Worm (Caenorhabditis elegans): Measurements from ENCODE around the gene gba-3.

gba-3 gene

DNA sequence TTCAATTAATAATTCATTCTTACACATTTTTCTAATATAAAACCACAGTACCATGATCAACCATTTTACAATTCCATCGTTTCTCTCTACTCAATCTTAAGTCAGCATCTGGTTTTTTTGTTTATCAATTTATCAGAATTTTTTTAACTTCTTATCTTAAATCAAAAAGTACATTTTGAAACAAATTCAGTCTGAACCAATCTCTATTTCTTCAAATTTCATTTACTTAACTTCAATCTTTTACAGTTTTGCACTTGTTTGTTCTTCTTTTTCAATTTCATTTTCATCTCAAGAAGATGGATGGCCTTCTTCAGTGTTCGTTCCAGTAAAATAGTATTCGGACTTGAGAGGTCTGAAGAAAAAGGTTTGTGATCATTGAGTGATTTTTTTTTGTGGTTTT lies at the start of gene gba-3:
Gene gba-3 (plus strand): TSS at position 301 of the 400 bp plus-strand sequence.
- TF ChIP-seq ets-7 (tag; optimal IDR thresholded peaks at IDR 0.05), result no peak
- TF ChIP-seq ama-1 (optimal IDR thresholded peaks at IDR 0.05), result no peak
- TF ChIP-seq pes-1 (GFP tag; IDR thresholded peaks at IDR 0.05), result no peak
- TF ChIP-seq tbx-37 (GFP tag; conservative IDR thresholded peaks at IDR 0.05), result no peak
- no peak for TF ChIP-seq hmbx-1 (tag; optimal IDR thresholded peaks at IDR 0.05)

DNA sequence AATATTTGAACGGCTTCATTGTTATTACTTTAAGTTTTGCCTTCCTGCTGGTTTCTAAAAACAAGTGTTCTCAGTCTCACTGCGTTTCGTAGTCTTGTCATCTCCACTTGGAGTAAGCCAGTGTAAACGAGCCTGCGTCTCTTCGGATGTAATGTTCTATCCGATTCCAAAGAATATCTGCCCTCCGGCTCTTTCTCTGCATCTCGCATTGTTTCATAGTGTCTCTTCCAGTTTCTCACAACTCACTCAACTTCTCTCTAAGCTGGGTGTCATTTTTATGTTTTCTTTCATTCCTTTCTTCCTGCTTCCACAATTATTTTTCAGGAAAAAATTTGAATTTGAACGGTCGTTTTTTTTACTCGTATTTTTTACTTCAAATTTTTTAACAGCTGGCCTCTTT lies 46.2 kb upstream of the gba-3 start:
- TF ChIP-seq hnd-1 (tag; optimal IDR thresholded peaks at IDR 0.05), result no peak

DNA sequence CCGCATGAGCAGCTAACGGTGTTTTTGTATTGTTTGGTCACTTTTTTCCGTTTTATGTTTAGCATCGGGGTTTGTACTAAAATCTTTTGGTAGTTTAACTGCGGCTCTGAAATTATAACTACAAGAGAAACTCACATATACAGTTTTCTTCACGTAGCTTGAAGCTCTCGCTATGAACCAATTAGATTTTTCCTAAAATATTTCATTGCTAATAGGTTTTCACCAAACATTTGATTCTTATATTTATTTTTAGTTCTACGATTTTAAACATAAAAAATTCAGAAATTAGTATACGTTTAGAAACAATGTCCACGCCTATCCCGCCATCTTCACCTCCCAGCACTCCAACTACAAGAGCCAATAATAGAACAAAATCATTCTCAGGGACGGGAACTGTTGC lies 45.7 kb upstream of the gba-3 start, which contains the start of gene C06A12.3:
Gene C06A12.3 (plus strand): TSS at position 301 of the 400 bp plus-strand sequence.
- TF ChIP-seq sea-1 (GFP tag; conservative IDR thresholded peaks at IDR 0.05) (no peak), hnd-1 (tag; optimal IDR thresholded peaks at IDR 0.05) (no peak), hmbx-1 (tag; optimal IDR thresholded peaks at IDR 0.05) (no peak), flt-1 (GFP tag; IDR thresholded peaks at IDR 0.05) (no peak), ceh-36 (tag; optimal IDR thresholded peaks at IDR 0.05) (no peak), tra-4 (tag; optimal IDR thresholded peaks at IDR 0.05) (no peak), pes-1 (GFP tag; IDR thresholded peaks at IDR 0.05) (no peak), tbx-11 (GFP tag; IDR thresholded peaks at IDR 0.05) (no peak), F13C5.2 (tag; optimal IDR thresholded peaks at IDR 0.05) (no peak)

DNA sequence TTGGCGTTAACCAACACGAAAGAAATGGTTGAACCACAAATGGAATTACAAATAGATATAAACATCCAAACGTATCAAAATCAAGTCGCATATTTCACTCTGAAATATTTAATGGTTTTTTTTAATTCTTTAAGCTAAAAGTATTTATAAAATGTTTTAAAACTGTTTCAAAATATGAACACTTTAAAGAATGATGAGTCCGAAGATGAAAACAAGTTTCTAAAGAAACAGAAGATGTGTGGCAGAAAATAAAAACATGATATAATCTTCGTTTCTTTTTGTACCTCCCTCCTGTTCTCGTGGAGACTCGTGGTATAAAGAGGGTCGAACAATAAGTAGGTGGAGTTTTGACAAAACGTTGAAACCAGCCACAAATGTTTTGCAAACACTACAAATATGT lies 41.8 kb upstream of the gba-3 start, which contains the start of gene lact-6:
Gene lact-6 (minus strand): TSS at position 101 of the 400 bp plus-strand sequence.
- TF ChIP-seq tra-4 (tag; optimal IDR thresholded peaks at IDR 0.05) (no peak), tbx-37 (GFP tag; conservative IDR thresholded peaks at IDR 0.05) (no peak), tbx-11 (GFP tag; IDR thresholded peaks at IDR 0.05) (no peak), pes-1 (GFP tag; IDR thresholded peaks at IDR 0.05) (no peak), scrt-1 (GFP tag; IDR thresholded peaks at IDR 0.05) (no peak), hnd-1 (tag; optimal IDR thresholded peaks at IDR 0.05) (no peak)

DNA sequence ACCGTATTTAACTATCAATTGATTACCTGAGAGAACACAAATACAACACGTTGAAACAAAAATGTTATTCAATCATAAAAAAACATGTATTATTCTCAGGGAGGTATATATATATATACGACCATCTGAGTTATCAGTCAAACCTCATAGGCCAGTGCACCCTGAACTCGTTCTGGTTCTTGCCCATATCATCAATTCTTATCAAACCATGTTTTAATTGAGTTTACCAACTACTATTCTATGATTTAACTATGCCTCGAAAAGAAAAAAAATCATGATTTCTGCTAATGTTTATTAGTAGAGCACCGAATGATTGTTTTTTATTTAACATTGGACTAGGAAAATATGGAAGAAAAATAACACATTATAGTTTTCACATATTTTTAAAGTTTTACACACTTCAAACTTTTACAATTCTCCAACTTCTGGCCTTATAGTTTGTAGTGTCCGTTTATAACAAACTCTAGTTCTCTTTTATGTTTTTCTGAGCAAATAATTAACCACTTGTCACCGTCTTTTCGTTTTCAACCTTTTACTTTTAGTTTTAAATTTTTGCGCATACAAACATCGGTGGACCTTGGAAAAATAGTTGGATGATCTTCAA lies 40.8 kb upstream of the gba-3 start:
- TF ChIP-seq flt-1 (GFP tag; IDR thresholded peaks at IDR 0.05), result no peak
- no peak for TF ChIP-seq tbx-37 (GFP tag; conservative IDR thresholded peaks at IDR 0.05)
- TF ChIP-seq sea-1 (GFP tag; conservative IDR thresholded peaks at IDR 0.05), result no peak
- no peak for TF ChIP-seq ceh-13 (GFP tag; optimal IDR thresholded peaks at IDR 0.05)
- TF ChIP-seq hmg-4 (GFP tag; optimal IDR thresholded peaks at IDR 0.05), result no peak
- no peak for TF ChIP-seq F13C5.2 (tag; optimal IDR thresholded peaks at IDR 0.05)
- no peak for TF ChIP-seq tbx-11 (GFP tag; IDR thresholded peaks at IDR 0.05)
- TF ChIP-seq hmbx-1 (tag; optimal IDR thresholded peaks at IDR 0.05), result no peak
- no peak for TF ChIP-seq ets-7 (tag; optimal IDR thresholded peaks at IDR 0.05)
- TF ChIP-seq ceh-36 (tag; optimal IDR thresholded peaks at IDR 0.05), result no peak

DNA sequence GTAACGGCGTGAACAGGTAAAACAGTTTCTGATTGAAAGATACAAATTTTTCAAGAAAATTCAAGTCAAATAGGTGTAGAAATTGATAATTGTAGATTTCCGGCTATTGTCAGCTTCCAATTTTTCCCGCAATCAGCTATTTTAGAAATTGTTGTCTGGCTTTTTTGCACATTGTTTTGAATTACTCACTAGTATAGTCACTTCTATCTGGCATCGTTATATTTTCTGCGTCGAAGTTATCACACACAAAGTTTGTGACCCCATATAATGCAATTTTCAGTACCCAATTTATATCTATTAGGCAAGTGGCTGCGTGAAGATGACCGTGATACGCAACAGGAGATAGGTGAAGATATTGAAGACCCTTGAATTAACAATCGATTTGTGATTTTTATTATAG lies 37.9 kb upstream of the gba-3 start:
- TF ChIP-seq flt-1 (GFP tag; IDR thresholded peaks at IDR 0.05) (no peak), tbx-37 (GFP tag; conservative IDR thresholded peaks at IDR 0.05) (no peak), tra-4 (tag; optimal IDR thresholded peaks at IDR 0.05) (no peak), scrt-1 (GFP tag; IDR thresholded peaks at IDR 0.05) (no peak), hnd-1 (tag; optimal IDR thresholded peaks at IDR 0.05) (no peak)

DNA sequence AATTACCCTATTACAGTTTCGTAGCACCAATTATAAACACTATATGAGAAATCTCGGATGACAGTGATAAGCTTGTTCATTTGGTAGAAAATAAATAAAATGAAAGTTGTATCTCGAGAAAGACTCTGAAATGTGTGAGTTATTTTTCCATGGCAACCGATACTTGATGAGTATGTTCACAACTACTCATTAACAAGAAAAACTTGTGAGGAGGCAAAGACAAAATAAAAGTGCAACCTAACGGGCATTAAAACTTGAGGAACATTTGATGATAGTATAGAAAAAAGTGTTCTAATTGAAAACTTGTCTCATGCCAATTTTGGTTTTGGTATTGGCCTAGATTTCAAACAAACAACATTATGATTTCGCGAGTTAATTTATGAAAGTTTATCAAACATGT lies 36.6 kb upstream of the gba-3 start, which contains the start of gene gcy-27:
Gene gcy-27 (minus strand): TSS at position 101 of the 400 bp plus-strand sequence.
- TF ChIP-seq sea-1 (GFP tag; conservative IDR thresholded peaks at IDR 0.05) (no peak), hmg-4 (GFP tag; optimal IDR thresholded peaks at IDR 0.05) (no peak), ama-1 (optimal IDR thresholded peaks at IDR 0.05) (no peak), tra-4 (tag; optimal IDR thresholded peaks at IDR 0.05) (no peak), ceh-36 (tag; optimal IDR thresholded peaks at IDR 0.05) (no peak), hmbx-1 (tag; optimal IDR thresholded peaks at IDR 0.05) (no peak), ceh-13 (GFP tag; optimal IDR thresholded peaks at IDR 0.05) (no peak), aly-1 (tag; optimal IDR thresholded peaks at IDR 0.05) (no peak)

DNA sequence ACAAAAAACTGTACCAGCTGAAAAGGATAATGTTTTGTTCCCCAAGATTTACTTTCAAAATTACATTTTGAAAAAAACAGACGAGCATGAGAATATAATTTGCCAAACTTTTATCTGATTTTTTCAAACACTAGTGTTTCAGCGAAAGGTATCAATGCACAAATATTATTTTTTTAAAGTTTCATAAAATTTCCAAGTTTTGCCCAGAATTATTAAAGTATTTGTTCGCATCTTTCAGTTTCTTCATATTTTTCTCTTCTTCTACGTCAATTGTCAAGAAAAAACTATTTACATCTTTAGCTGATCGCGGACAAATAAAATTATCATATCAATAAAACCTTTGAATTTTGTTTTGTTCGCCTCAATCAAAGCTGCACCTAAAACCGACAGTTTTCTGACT lies 36.1 kb upstream of the gba-3 start, which contains the start of gene C06A12.8:
Gene C06A12.8 (plus strand): TSS at position 301 of the 400 bp plus-strand sequence.
- no peak for TF ChIP-seq aly-1 (tag; optimal IDR thresholded peaks at IDR 0.05)
- no peak for TF ChIP-seq ceh-36 (tag; optimal IDR thresholded peaks at IDR 0.05)
- no peak for TF ChIP-seq sea-1 (GFP tag; conservative IDR thresholded peaks at IDR 0.05)
- TF ChIP-seq tbx-37 (GFP tag; conservative IDR thresholded peaks at IDR 0.05), result no peak
- TF ChIP-seq hmbx-1 (tag; optimal IDR thresholded peaks at IDR 0.05), result no peak
- no peak for TF ChIP-seq ama-1 (optimal IDR thresholded peaks at IDR 0.05)
- TF ChIP-seq pes-1 (GFP tag; IDR thresholded peaks at IDR 0.05), result no peak
- TF ChIP-seq F13C5.2 (tag; optimal IDR thresholded peaks at IDR 0.05), result no peak
- TF ChIP-seq scrt-1 (GFP tag; IDR thresholded peaks at IDR 0.05), result no peak
- TF ChIP-seq ets-7 (tag; optimal IDR thresholded peaks at IDR 0.05), result no peak
- no peak for TF ChIP-seq flt-1 (GFP tag; IDR thresholded peaks at IDR 0.05)
- TF ChIP-seq ceh-13 (GFP tag; optimal IDR thresholded peaks at IDR 0.05), result no peak
- TF ChIP-seq B0310.2 (tag; optimal IDR thresholded peaks at IDR 0.05), result no peak
- no peak for TF ChIP-seq hmg-4 (GFP tag; optimal IDR thresholded peaks at IDR 0.05)
- TF ChIP-seq tra-4 (tag; optimal IDR thresholded peaks at IDR 0.05), result no peak
- no peak for TF ChIP-seq tbx-11 (GFP tag; IDR thresholded peaks at IDR 0.05)

DNA sequence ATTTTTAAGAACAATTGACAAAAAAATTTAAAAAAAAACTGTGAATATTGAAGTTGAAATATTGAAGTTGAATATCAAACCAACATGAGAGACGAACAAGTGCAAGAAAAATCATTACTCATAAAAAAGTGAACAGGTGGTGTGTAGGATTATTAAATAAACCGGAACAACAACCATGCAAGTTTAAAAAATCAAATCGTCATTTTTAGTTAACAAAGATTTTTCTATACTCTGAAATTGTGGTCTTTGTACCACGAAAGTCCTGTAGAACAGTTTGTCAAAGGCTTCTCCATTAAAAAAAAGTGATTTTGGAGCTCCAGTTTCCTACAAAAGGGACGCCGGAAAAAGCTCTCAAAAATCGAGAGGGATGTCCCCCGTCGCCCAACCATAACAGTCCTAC lies 33.1 kb upstream of the gba-3 start, which contains the start of gene C06A12.19:
Gene C06A12.19 (minus strand): TSS at position 101 of the 400 bp plus-strand sequence.
- TF ChIP-seq tbx-11 (GFP tag; IDR thresholded peaks at IDR 0.05) (no peak), hmg-4 (GFP tag; optimal IDR thresholded peaks at IDR 0.05) (no peak), ceh-36 (tag; optimal IDR thresholded peaks at IDR 0.05) (no peak), B0310.2 (tag; optimal IDR thresholded peaks at IDR 0.05) (no peak), F13C5.2 (tag; optimal IDR thresholded peaks at IDR 0.05) (no peak), tra-4 (tag; optimal IDR thresholded peaks at IDR 0.05) (no peak), hnd-1 (tag; optimal IDR thresholded peaks at IDR 0.05) (no peak), hmbx-1 (tag; optimal IDR thresholded peaks at IDR 0.05) (no peak), tbx-37 (GFP tag; conservative IDR thresholded peaks at IDR 0.05) (no peak), ets-7 (tag; optimal IDR thresholded peaks at IDR 0.05) (no peak), sea-1 (GFP tag; conservative IDR thresholded peaks at IDR 0.05) (no peak)

Measured in whole organism, early embryonic.